Worm (Caenorhabditis elegans) whole organism, early embryonic: ENCODE measurements around the gene C18B10.6.

Experiments used
- F13C5.2 ChIP-seq: sonication (generic microtip); optimal IDR thresholded peaks from 2 replicates; lab custom pipeline; 2017; ENCODE audit warnings: mild to moderate bottlenecking, missing genetic modification characterization, inconsistent platforms, missing compliant biosample characterization
- ama-1 ChIP-seq: fragments of 150-350 bp; optimal IDR thresholded peaks from 2 replicates; lab custom pipeline; 2014
- ets-7 ChIP-seq: sonication (generic microtip); optimal IDR thresholded peaks from 2 replicates; lab custom pipeline; 2016; ENCODE audit warnings: missing genotype, missing genetic modification characterization, missing compliant biosample characterization
- hmg-4 ChIP-seq: fragments of 200-800 bp; sonication (Bioruptor generic); optimal IDR thresholded peaks from 2 replicates; lab custom pipeline; 2018; ENCODE audit warnings: mild to moderate bottlenecking, missing genetic modification characterization, missing compliant biosample characterization
- hnd-1 ChIP-seq: sonication (generic microtip); optimal IDR thresholded peaks from 2 replicates; lab custom pipeline; 2016; ENCODE audit warnings: missing genetic modification characterization, missing compliant biosample characterization
- pes-1 ChIP-seq: fragments of 200-800 bp; sonication (Bioruptor generic); IDR thresholded peaks from 2 replicates; pipeline ENCODE4 v1.3.6; 2022; ENCODE audit warnings: missing genetic modification reagents, missing genetic modification characterization, missing compliant biosample characterization
- tbx-37 ChIP-seq: fragments of 200-800 bp; sonication (Bioruptor generic); conservative IDR thresholded peaks from 2 replicates; pipeline ENCODE4 v1.3.6; 2022; ENCODE audit warnings: missing genetic modification reagents, missing genetic modification characterization, missing compliant biosample characterization

DNA sequence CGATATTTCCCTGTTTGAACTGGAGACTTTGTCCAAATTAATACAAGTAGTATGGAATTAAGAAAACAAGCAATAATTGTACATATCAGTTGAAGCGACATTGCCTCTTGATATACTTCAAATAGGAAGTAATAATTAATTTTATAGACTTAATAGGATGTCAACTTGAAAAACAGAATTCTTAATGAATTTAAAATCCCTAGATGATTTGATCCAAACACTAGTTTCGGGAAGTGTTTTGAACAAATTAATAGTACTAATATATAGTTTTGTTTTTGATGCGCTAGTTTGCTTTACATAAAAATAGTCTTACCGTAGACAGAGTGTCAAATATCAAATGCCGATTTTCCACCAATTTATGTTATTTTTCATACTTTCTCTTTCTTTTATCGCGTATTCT lies 2.4 kb downstream of the C18B10.6 start, which contains the start of gene str-190:
- TF ChIP-seq pes-1 (GFP tag; lab: Robert Waterston, UW) (no peak), F13C5.2 (tag; lab: Kevin White, UChicago) (no peak), hmg-4 (GFP tag; lab: Kevin White, UChicago) (no peak), hnd-1 (tag; lab: Kevin White, UChicago) (no peak), ama-1 (lab: Kevin White, UChicago) (no peak), tbx-37 (no peak), ets-7 (no peak)
